Worm (Caenorhabditis elegans): ENCODE data around the gene H43I07.1.

- TF ChIP-seq ets-7 (tag; optimal IDR thresholded peaks at IDR 0.05) (no peak), ama-1 (optimal IDR thresholded peaks at IDR 0.05) (no peak), hmg-4 (GFP tag; optimal IDR thresholded peaks at IDR 0.05) (no peak), aly-1 (tag; optimal IDR thresholded peaks at IDR 0.05) (no peak)
Observed at ce11 chrV:4187144-4187485, 17.4 kb upstream of the H43I07.1 start, which contains the start of gene nhr-114.
